Fruit fly (Drosophila melanogaster) whole organism, pupa: ENCODE data around the gene nrv2.

Experiments
- CG10348 ChIP-seq: fragments of 200-800 bp; sonication (Bioruptor generic); IDR thresholded peaks from 2 replicates; pipeline ENCODE4 v1.3.6; 2022; ENCODE audit warnings: missing biosample characterization, missing genetic modification characterization
- CG12605 ChIP-seq: fragments of 200-800 bp; sonication (Bioruptor generic); IDR thresholded peaks from 2 replicates; pipeline ENCODE4 v1.3.6; 2022; ENCODE audit warnings: missing biosample characterization, missing genetic modification characterization
- CG13204 ChIP-seq: fragments of 200-800 bp; sonication (Bioruptor generic); optimal IDR thresholded peaks from 2 replicates; lab custom pipeline; 2018; ENCODE audit warnings: missing biosample characterization, mild to moderate bottlenecking, missing genetic modification characterization, moderate library complexity
- CG14655 ChIP-seq: fragments of 200-800 bp; sonication (Bioruptor generic); optimal IDR thresholded peaks from 3 replicates; lab custom pipeline; 2017; ENCODE audit warnings: mild to moderate bottlenecking, missing biosample characterization, missing genetic modification reagents, missing genetic modification characterization
- CG15710 ChIP-seq: fragments of 200-800 bp; sonication (Bioruptor generic); optimal IDR thresholded peaks from 2 replicates; lab custom pipeline; 2018; ENCODE audit warnings: missing biosample characterization, mild to moderate bottlenecking, missing genetic modification characterization, moderate library complexity
- CG17806 ChIP-seq: fragments of 200-800 bp; sonication (Bioruptor generic); optimal IDR thresholded peaks from 2 replicates; lab custom pipeline; 2018; ENCODE audit warnings: missing biosample characterization, mild to moderate bottlenecking, missing genetic modification characterization, moderate library complexity
- CG32121 ChIP-seq: fragments of 200-800 bp; sonication (Bioruptor generic); IDR thresholded peaks from 2 replicates; pipeline ENCODE4 v1.3.6; 2022; ENCODE audit warnings: missing biosample characterization, missing genetic modification characterization
- CG34367 ChIP-seq: fragments of 200-800 bp; sonication (Bioruptor generic); optimal IDR thresholded peaks from 2 replicates; lab custom pipeline; 2018; ENCODE audit warnings: missing biosample characterization, mild to moderate bottlenecking, missing genetic modification characterization
- CG4496 ChIP-seq: fragments of 200-800 bp; sonication (Bioruptor generic); IDR thresholded peaks from 3 replicates; pipeline ENCODE4 v1.3.6; 2022; ENCODE audit warnings: missing biosample characterization, missing genetic modification characterization
- CG8159 ChIP-seq: fragments of 200-800 bp; sonication (Bioruptor generic); optimal IDR thresholded peaks from 3 replicates; lab custom pipeline; 2018; ENCODE audit warnings: missing biosample characterization, mild to moderate bottlenecking, missing genetic modification characterization, moderate library complexity
- CG9948 ChIP-seq: fragments of 200-800 bp; sonication (Bioruptor generic); optimal IDR thresholded peaks from 2 replicates; lab custom pipeline; 2018; ENCODE audit warnings: missing biosample characterization, mild to moderate bottlenecking, missing genetic modification characterization, moderate library complexity
- D1 ChIP-seq: fragments of 200-800 bp; sonication (Bioruptor generic); optimal IDR thresholded peaks from 2 replicates; lab custom pipeline; 2018; ENCODE audit warnings: missing biosample characterization, mild to moderate bottlenecking, missing genetic modification characterization, moderate library complexity
- EcR ChIP-seq: fragments of 200-800 bp; sonication (Bioruptor generic); optimal IDR thresholded peaks from 3 replicates; lab custom pipeline; 2019; ENCODE audit warnings: missing biosample characterization, missing genetic modification characterization, mild to moderate bottlenecking, moderate library complexity, missing genetic modification reagents
- Ets98B ChIP-seq: fragments of 200-800 bp; sonication (Bioruptor generic); IDR thresholded peaks from 2 replicates; pipeline ENCODE4 v1.3.6; 2022; ENCODE audit warnings: missing biosample characterization, missing genetic modification characterization
- Pif1A ChIP-seq: fragments of 200-800 bp; sonication (Bioruptor generic); optimal IDR thresholded peaks from 3 replicates; lab custom pipeline; 2016; ENCODE audit warnings: missing biosample characterization, missing genetic modification characterization
- Pif1B ChIP-seq: fragments of 200-800 bp; sonication (Bioruptor generic); optimal IDR thresholded peaks from 3 replicates; lab custom pipeline; 2016; ENCODE audit warnings: missing biosample characterization, missing genetic modification characterization
- Snoo ChIP-seq: fragments of 200-800 bp; sonication (Bioruptor generic); optimal IDR thresholded peaks from 3 replicates; lab custom pipeline; 2017; ENCODE audit warnings: missing biosample characterization, mild to moderate bottlenecking, missing genetic modification characterization, inconsistent platforms
- fd96Ca ChIP-seq: fragments of 200-800 bp; sonication (Bioruptor generic); IDR thresholded peaks from 3 replicates; pipeline ENCODE4 v1.3.6; 2022; ENCODE audit warnings: missing biosample characterization, missing genetic modification characterization
- gl ChIP-seq: fragments of 200-800 bp; sonication (Bioruptor generic); optimal IDR thresholded peaks from 2 replicates; lab custom pipeline; 2018; ENCODE audit warnings: missing biosample characterization, mild to moderate bottlenecking, missing genetic modification characterization
- rn ChIP-seq: fragments of 200-800 bp; sonication (Bioruptor generic); IDR thresholded peaks from 2 replicates; pipeline ENCODE4 v1.3.6; 2022; ENCODE audit warnings: missing biosample characterization, missing genetic modification characterization

nrv2 gene

dm6 chr2L:6785583-6785982, 13.1 kb downstream of the nrv2 start:
- TF ChIP-seq rn (GFP tag; lab: Robert Waterston, UW) (no peak), CG12605 (no peak), gl (tag; lab: Kevin White, UChicago) (no peak), D1 (tag; lab: Kevin White, UChicago) (no peak), Pif1B (GFP tag; lab: Kevin White, UChicago) (no peak), CG9948 (tag; lab: Kevin White, UChicago) (no peak)

- TF ChIP-seq Pif1B (GFP tag; lab: Kevin White, UChicago) (no peak), EcR (peak; percentile 22)
- TF ChIP-seq, all 21 proteins: peak for 1
These were observed 14.4 kb downstream of the nrv2 start for dm6 chr2L:6784235-6784634.

- TF ChIP-seq CG12605, result no peak
- no peak for TF ChIP-seq CG32121
- no peak for TF ChIP-seq EcR
- TF ChIP-seq CG4496, result peak; percentile 65; the same call in 2 of the 3 replicates
- TF ChIP-seq D1 (tag; lab: Kevin White, UChicago), result no peak
- no peak for TF ChIP-seq CG9948 (tag; lab: Kevin White, UChicago)
- TF ChIP-seq rn (GFP tag; lab: Robert Waterston, UW), result no peak
- no peak for TF ChIP-seq CG34367 (tag; lab: Kevin White, UChicago)
- TF ChIP-seq, all 21 proteins: peak for 1
These were observed 15.3 kb downstream of the nrv2 start for dm6 chr2L:6783395-6783794.

dm6 chr2L:6774853-6775252, 23.8 kb downstream of the nrv2 start:
- TF ChIP-seq CG17806 (tag; lab: Kevin White, UChicago) (no peak), fd96Ca (GFP tag; lab: Robert Waterston, UW) (no peak), CG14655 (GFP tag; lab: Kevin White, UChicago) (no peak), CG13204 (GFP tag; lab: Kevin White, UChicago) (no peak), CG32121 (no peak), CG12605 (no peak), Pif1A (GFP tag; lab: Kevin White, UChicago) (no peak), Ets98B (GFP tag; lab: Robert Waterston, UW) (no peak)

dm6 chr2L:6773645-6774044, 25.0 kb downstream of the nrv2 start, which contains the start of gene CG17378:
TSS of gene CG17378 (plus strand) at chr2L:6774041.
- TF ChIP-seq CG34367 (tag; lab: Kevin White, UChicago) (no peak), fd96Ca (GFP tag; lab: Robert Waterston, UW) (no peak), EcR (no peak), CG12605 (no peak), D1 (tag; lab: Kevin White, UChicago) (no peak), gl (tag; lab: Kevin White, UChicago) (no peak), Pif1B (GFP tag; lab: Kevin White, UChicago) (no peak), CG8159 (tag; lab: Kevin White, UChicago) (no peak), Pif1A (GFP tag; lab: Kevin White, UChicago) (no peak), CG14655 (GFP tag; lab: Kevin White, UChicago) (no peak), CG9948 (tag; lab: Kevin White, UChicago) (no peak), rn (GFP tag; lab: Robert Waterston, UW) (no peak), CG10348 (GFP tag; lab: Robert Waterston, UW) (no peak), CG13204 (GFP tag; lab: Kevin White, UChicago) (no peak)
- TF ChIP-seq, all 21 proteins: peak for 0

dm6 chr2L:6772655-6773054, 26.0 kb downstream of the nrv2 start, which contains the start of gene LUBEL:
TSS of gene LUBEL (minus strand) at chr2L:6772755.
- no peak for TF ChIP-seq CG17806 (tag; lab: Kevin White, UChicago)
- no peak for TF ChIP-seq Snoo (tag; lab: Kevin White, UChicago)
- 0 out of 2 replicates have a peak, but pooled peaks have one; percentile 32 for TF ChIP-seq CG32121
- TF ChIP-seq, all 21 proteins: peak for 1

- TF ChIP-seq CG34367 (tag; lab: Kevin White, UChicago) (no peak), CG12605 (no peak), Snoo (tag; lab: Kevin White, UChicago) (no peak), EcR (no peak), CG10348 (GFP tag; lab: Robert Waterston, UW) (no peak), CG17806 (tag; lab: Kevin White, UChicago) (no peak), CG15710 (tag; lab: Kevin White, UChicago) (no peak), D1 (tag; lab: Kevin White, UChicago) (no peak)
These were observed 39.1 kb downstream of the nrv2 start, which contains the start of gene CG11322 for dm6 chr2L:6759528-6759927. TSS of gene CG11322 (minus strand) at chr2L:6759628.

DNA sequence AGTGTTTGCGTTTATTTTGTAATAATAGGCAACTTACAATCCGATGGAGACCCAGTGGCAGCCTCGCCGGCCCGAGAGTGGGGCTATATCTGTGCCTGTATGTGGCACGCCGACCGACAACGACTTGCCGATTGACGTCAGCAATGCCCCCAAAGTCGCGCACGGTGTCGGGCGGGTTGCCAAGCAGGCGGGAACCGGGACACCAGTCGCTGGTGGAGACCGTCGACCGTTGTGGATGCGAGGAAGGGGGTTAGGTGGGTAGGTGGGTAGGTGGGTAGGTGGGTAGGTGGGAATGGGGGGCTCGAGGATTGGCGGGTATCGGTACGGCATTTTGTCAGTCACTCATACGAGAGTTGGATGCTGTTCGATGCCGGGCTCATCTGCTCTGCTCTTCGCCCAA, 47.6 kb downstream of the nrv2 start:
- TF ChIP-seq CG32121 (peak; percentile 63; the same call in 1 of the 2 replicates), CG15710 (tag; lab: Kevin White, UChicago) (no peak), Snoo (tag; lab: Kevin White, UChicago) (no peak), CG12605 (no peak), CG13204 (GFP tag; lab: Kevin White, UChicago) (no peak), CG4496 (0 out of 3 replicates have a peak, but pooled peaks have one; percentile 28), rn (GFP tag; lab: Robert Waterston, UW) (0 out of 2 replicates have a peak, but pooled peaks have one; percentile 8)
